Fruit fly (Drosophila melanogaster): ENCODE data around the gene CG13288.

dm6 chr3L:5921216-5921615, 14.0 kb downstream of the CG13288 start, which contains the start of gene PXo:
- TF ChIP-seq CG8478 (optimal IDR thresholded peaks at IDR 0.05) (no peak), CTCF (optimal IDR thresholded peaks at IDR 0.05) (no peak)
